Fruit fly (Drosophila melanogaster) whole organism, embryonic: ENCODE results near the gene CG32278.

Source experiments
- B-H2 ChIP-seq: fragments of 200-800 bp; sonication (Bioruptor generic); optimal IDR thresholded peaks from 2 replicates; lab custom pipeline; 2018; ENCODE audit warnings: missing biosample characterization, mild to moderate bottlenecking, missing genetic modification characterization
- CG8089 ChIP-seq: fragments of 200-800 bp; sonication (Bioruptor generic); optimal IDR thresholded peaks from 3 replicates; lab custom pipeline; 2016; ENCODE audit warnings: missing biosample characterization, missing genetic modification characterization

DNA sequence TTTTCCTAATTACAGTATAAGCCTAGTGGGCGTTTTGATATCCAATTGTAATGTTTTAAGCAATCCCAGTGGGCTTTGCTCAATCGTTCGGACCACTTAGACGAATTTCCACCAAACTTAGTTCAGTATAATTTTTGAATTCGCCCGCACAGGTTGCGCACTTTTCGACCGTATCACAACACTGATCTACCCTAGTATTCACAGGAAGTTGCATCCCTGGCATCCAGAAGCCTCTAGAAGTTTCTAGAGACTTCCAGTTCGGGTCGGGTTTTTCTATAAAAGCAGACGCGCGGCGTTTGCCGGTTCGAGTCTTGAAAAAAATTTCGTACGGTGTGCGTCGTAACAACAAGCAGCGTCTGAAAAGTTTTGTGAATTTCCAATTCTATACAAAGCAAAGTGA lies 23.8 kb downstream of the CG32278 start, which contains the start of gene Hsp83:
- TF ChIP-seq B-H2 (peak; percentile 99), CG8089 (GFP tag; lab: Kevin White, UChicago) (peak; percentile 92)
